Worm (Caenorhabditis elegans): Measurements from ENCODE around the gene K08F8.7.

- TF ChIP-seq him-1 (tag; optimal IDR thresholded peaks at IDR 0.05): no peak
- TF ChIP-seq W03F9.2 (tag; optimal IDR thresholded peaks at IDR 0.05): no peak
These were observed 14.7 kb downstream of the K08F8.7 start for ce11 chrII:8740326-8740949.
